Fruit fly (Drosophila melanogaster) whole organism, embryonic: Measurements from ENCODE around the gene IRSp53.

Source experiments
- Bgb ChIP-seq: fragments of 200-800 bp; sonication (Bioruptor generic); IDR thresholded peaks from 2 replicates; pipeline ENCODE4 v1.3.6; 2022; ENCODE audit warnings: missing biosample characterization, missing genetic modification characterization; ENCODE audit not compliant: partially characterized antibody
- CG10267 ChIP-seq: fragments of 200-800 bp; sonication (Bioruptor generic); optimal IDR thresholded peaks from 2 replicates; lab custom pipeline; 2018; ENCODE audit warnings: missing biosample characterization, mild to moderate bottlenecking, missing genetic modification characterization, moderate library complexity
- CG10543 ChIP-seq: fragments of 200-800 bp; sonication (Bioruptor generic); optimal IDR thresholded peaks from 3 replicates; lab custom pipeline; 2017; ENCODE audit warnings: missing biosample characterization, mild to moderate bottlenecking, missing genetic modification characterization, moderate library complexity
- CG11093 ChIP-seq: fragments of 200-800 bp; sonication (Bioruptor generic); IDR thresholded peaks from 3 replicates; pipeline ENCODE4 v1.3.6; 2022; ENCODE audit warnings: missing biosample characterization, missing genetic modification characterization
- CG12659 ChIP-seq: fragments of 200-800 bp; sonication (Bioruptor generic); optimal IDR thresholded peaks from 3 replicates; lab custom pipeline; 2017; ENCODE audit warnings: mild to moderate bottlenecking, missing biosample characterization, missing genetic modification reagents, missing genetic modification characterization
- CG14860 ChIP-seq: fragments of 200-800 bp; sonication (Bioruptor generic); IDR thresholded peaks from 3 replicates; pipeline ENCODE4 v1.3.6; 2022; ENCODE audit warnings: missing biosample characterization, missing genetic modification characterization; ENCODE audit not compliant: partially characterized antibody
- CG16779 ChIP-seq: fragments of 200-800 bp; sonication (Bioruptor generic); IDR thresholded peaks from 2 replicates; pipeline ENCODE4 v1.3.6; 2022; ENCODE audit warnings: missing biosample characterization, missing genetic modification characterization
- CG17612 ChIP-seq: fragments of 200-800 bp; sonication (Bioruptor generic); IDR thresholded peaks from 2 replicates; pipeline ENCODE4 v1.3.6; 2022; ENCODE audit warnings: missing biosample characterization, missing genetic modification characterization
- CG2889 ChIP-seq: fragments of 200-800 bp; sonication (Bioruptor generic); IDR thresholded peaks from 3 replicates; pipeline ENCODE4 v1.3.6; 2022; ENCODE audit warnings: missing biosample characterization, missing genetic modification characterization
- CG3407 ChIP-seq: fragments of 200-800 bp; sonication (Bioruptor generic); optimal IDR thresholded peaks from 2 replicates; lab custom pipeline; 2018; ENCODE audit warnings: missing biosample characterization, mild to moderate bottlenecking, missing genetic modification characterization
- CG34422 ChIP-seq: fragments of 200-800 bp; sonication (Bioruptor generic); IDR thresholded peaks from 3 replicates; pipeline ENCODE4 v1.3.6; 2022; ENCODE audit warnings: missing biosample characterization, missing genetic modification characterization
- CG3847 ChIP-seq: fragments of 200-800 bp; sonication (Bioruptor generic); IDR thresholded peaks from 2 replicates; pipeline ENCODE4 v1.3.6; 2022; ENCODE audit warnings: missing biosample characterization, missing genetic modification characterization
- CG4617 ChIP-seq: fragments of 200-800 bp; sonication (Bioruptor generic); optimal IDR thresholded peaks from 3 replicates; lab custom pipeline; 2016; ENCODE audit warnings: missing biosample characterization, missing genetic modification characterization, borderline replicate concordance
- CG4730 ChIP-seq: fragments of 200-800 bp; sonication (Bioruptor generic); IDR thresholded peaks from 2 replicates; pipeline ENCODE4 v1.3.6; 2022; ENCODE audit warnings: missing biosample characterization, missing genetic modification characterization
- CG6854 ChIP-seq: fragments of 200-800 bp; sonication (Bioruptor generic); optimal IDR thresholded peaks from 3 replicates; lab custom pipeline; 2017; ENCODE audit warnings: missing biosample characterization, mild to moderate bottlenecking, missing genetic modification characterization
- CG7556 ChIP-seq: fragments of 200-800 bp; sonication (Bioruptor generic); optimal IDR thresholded peaks from 2 replicates; lab custom pipeline; 2017; ENCODE audit warnings: missing biosample characterization, mild to moderate bottlenecking, missing genetic modification characterization
- CG7963 ChIP-seq: fragments of 200-800 bp; sonication (Bioruptor generic); IDR thresholded peaks from 3 replicates; pipeline ENCODE4 v1.3.6; 2022; ENCODE audit warnings: missing biosample characterization, missing genetic modification characterization; ENCODE audit not compliant: partially characterized antibody
- CG8388 ChIP-seq: fragments of 200-800 bp; sonication (Bioruptor generic); optimal IDR thresholded peaks from 2 replicates; lab custom pipeline; 2019; ENCODE audit warnings: missing biosample characterization, mild to moderate bottlenecking, missing genetic modification characterization, moderate library complexity
- CG9817 ChIP-seq: fragments of 200-800 bp; sonication (Bioruptor generic); optimal IDR thresholded peaks from 2 replicates; lab custom pipeline; 2018; ENCODE audit warnings: missing biosample characterization, mild to moderate bottlenecking, missing genetic modification characterization, moderate library complexity
- CG9876 ChIP-seq: fragments of 200-800 bp; sonication (Bioruptor generic); optimal IDR thresholded peaks from 2 replicates; lab custom pipeline; 2016; ENCODE audit warnings: missing biosample characterization, missing genetic modification characterization
- CkIIα-i1 ChIP-seq: fragments of 200-800 bp; sonication (Bioruptor generic); IDR thresholded peaks from 2 replicates; pipeline ENCODE4 v1.3.6; 2022; ENCODE audit warnings: missing biosample characterization, missing genetic modification characterization
- Dad ChIP-seq: fragments of 200-800 bp; sonication (Bioruptor generic); optimal IDR thresholded peaks from 3 replicates; lab custom pipeline; 2016; ENCODE audit warnings: missing biosample characterization, missing genetic modification characterization
- Doc2 ChIP-seq: fragments of 200-800 bp; sonication (Bioruptor generic); IDR thresholded peaks from 2 replicates; pipeline ENCODE4 v1.3.6; 2022; ENCODE audit warnings: missing biosample characterization, missing genetic modification characterization
- Dref ChIP-seq: fragments of 200-800 bp; sonication (Bioruptor generic); IDR thresholded peaks from 2 replicates; pipeline ENCODE4 v1.3.6; 2022; ENCODE audit warnings: missing biosample characterization, missing genetic modification characterization
- HLH54F ChIP-seq: fragments of 200-800 bp; sonication (Bioruptor generic); optimal IDR thresholded peaks from 3 replicates; lab custom pipeline; 2016; ENCODE audit warnings: missing biosample characterization, missing genetic modification characterization
- Hr39 ChIP-seq: fragments of >200 bp; optimal IDR thresholded peaks from 2 replicates; lab custom pipeline; 2017
- Jarid2 ChIP-seq: fragments of 200-800 bp; sonication (Bioruptor generic); optimal IDR thresholded peaks from 3 replicates; lab custom pipeline; 2017; ENCODE audit warnings: mild to moderate bottlenecking, missing biosample characterization, missing genetic modification reagents, missing genetic modification characterization
- NC2β ChIP-seq: fragments of 200-800 bp; sonication (Bioruptor generic); optimal IDR thresholded peaks from 2 replicates; lab custom pipeline; 2016; ENCODE audit warnings: missing biosample characterization, missing genetic modification characterization
- Optix ChIP-seq: fragments of 200-800 bp; sonication (Bioruptor generic); IDR thresholded peaks from 3 replicates; pipeline ENCODE4 v1.3.6; 2022; ENCODE audit warnings: missing biosample characterization, missing genetic modification characterization
- Scr ChIP-seq: fragments of 200-800 bp; sonication (Bioruptor generic); IDR thresholded peaks from 2 replicates; pipeline ENCODE4 v1.3.6; 2022; ENCODE audit warnings: missing biosample characterization, missing genetic modification characterization; ENCODE audit not compliant: partially characterized antibody
- Side ChIP-seq: fragments of 200-800 bp; sonication (Bioruptor generic); optimal IDR thresholded peaks from 2 replicates; lab custom pipeline; 2016; ENCODE audit warnings: missing biosample characterization, missing genetic modification characterization
- Sox102F ChIP-seq: fragments of 200-800 bp; sonication (Bioruptor generic); optimal IDR thresholded peaks from 2 replicates; lab custom pipeline; 2018; ENCODE audit warnings: missing biosample characterization, mild to moderate bottlenecking, missing genetic modification characterization, moderate library complexity
- ara ChIP-seq: fragments of 200-800 bp; sonication (Bioruptor generic); IDR thresholded peaks from 2 replicates; pipeline ENCODE4 v1.3.6; 2022; ENCODE audit warnings: missing biosample characterization, missing genetic modification characterization
- ash1 ChIP-seq: fragments of 200-800 bp; sonication (Bioruptor generic); optimal IDR thresholded peaks from 2 replicates; lab custom pipeline; 2018; ENCODE audit warnings: missing biosample characterization, mild to moderate bottlenecking, missing genetic modification characterization
- bbx ChIP-seq: fragments of 200-800 bp; sonication (Bioruptor generic); IDR thresholded peaks from 2 replicates; pipeline ENCODE4 v1.3.6; 2022; ENCODE audit warnings: missing biosample characterization, missing genetic modification characterization; ENCODE audit not compliant: partially characterized antibody
- cato ChIP-seq: fragments of 200-800 bp; sonication (Bioruptor generic); optimal IDR thresholded peaks from 2 replicates; lab custom pipeline; 2016; ENCODE audit warnings: missing biosample characterization, missing genetic modification characterization, borderline replicate concordance
- cg ChIP-seq: fragments of 200-800 bp; sonication (Bioruptor generic); optimal IDR thresholded peaks from 3 replicates; lab custom pipeline; 2019; ENCODE audit warnings: missing biosample characterization, mild to moderate bottlenecking, missing genetic modification characterization, moderate library complexity
- disco-r ChIP-seq: fragments of 200-800 bp; sonication (Bioruptor generic); optimal IDR thresholded peaks from 2 replicates; lab custom pipeline; 2016; ENCODE audit warnings: missing biosample characterization, missing genetic modification characterization
- fd64A ChIP-seq: fragments of 200-800 bp; sonication (Bioruptor generic); optimal IDR thresholded peaks from 3 replicates; lab custom pipeline; 2018; ENCODE audit warnings: missing biosample characterization, mild to moderate bottlenecking, missing genetic modification characterization
- gfzf ChIP-seq: fragments of 200-800 bp; sonication (Bioruptor generic); optimal IDR thresholded peaks from 2 replicates; lab custom pipeline; 2016; ENCODE audit warnings: missing biosample characterization, mild to moderate bottlenecking, missing genetic modification characterization, moderate library complexity
- ken ChIP-seq: fragments of 200-800 bp; sonication (Bioruptor generic); IDR thresholded peaks from 3 replicates; pipeline ENCODE4 v1.3.6; 2022; ENCODE audit warnings: missing biosample characterization, missing genetic modification characterization
- klu ChIP-seq: fragments of 200-800 bp; sonication (Bioruptor generic); IDR thresholded peaks from 2 replicates; pipeline ENCODE4 v1.3.6; 2022; ENCODE audit warnings: missing biosample characterization, missing genetic modification characterization
- lola ChIP-seq, 3 experiments: fragments of >200 bp in 2 of 3; fragments of 200-800 bp in 1 of 3; sonication (Bioruptor generic) in 1 of 3; optimal IDR thresholded peaks; 2 replicates each; lab custom pipeline; 2017 to 2019; ENCODE audit warnings: missing biosample characterization in 3 of 3, missing genetic modification characterization in 3 of 3, mild to moderate bottlenecking in 1 of 3, moderate library complexity in 1 of 3
- luna ChIP-seq: fragments of 200-800 bp; sonication (Bioruptor generic); optimal IDR thresholded peaks from 2 replicates; lab custom pipeline; 2016; ENCODE audit warnings: missing biosample characterization, missing genetic modification characterization
- maf-S ChIP-seq: fragments of 200-800 bp; sonication (Bioruptor generic); optimal IDR thresholded peaks from 2 replicates; lab custom pipeline; 2016; ENCODE audit warnings: missing biosample characterization, missing genetic modification characterization
- mirr ChIP-seq: fragments of 200-800 bp; sonication (Bioruptor generic); optimal IDR thresholded peaks from 3 replicates; lab custom pipeline; 2018; ENCODE audit warnings: missing biosample characterization, mild to moderate bottlenecking, missing genetic modification characterization
- nerfin-2 ChIP-seq: fragments of 200-800 bp; sonication (Bioruptor generic); IDR thresholded peaks from 2 replicates; pipeline ENCODE4 v1.3.6; 2022; ENCODE audit warnings: missing biosample characterization, missing genetic modification characterization; ENCODE audit not compliant: partially characterized antibody
- onecut ChIP-seq: fragments of 200-800 bp; sonication (Bioruptor generic); IDR thresholded peaks from 2 replicates; pipeline ENCODE4 v1.3.6; 2022; ENCODE audit warnings: missing biosample characterization, missing genetic modification characterization
- tgo ChIP-seq: fragments of 200-800 bp; sonication (Bioruptor generic); IDR thresholded peaks from 3 replicates; pipeline ENCODE4 v1.3.6; 2022; ENCODE audit warnings: missing biosample characterization, missing genetic modification characterization
- tio ChIP-seq: fragments of 200-800 bp; sonication (Bioruptor generic); optimal IDR thresholded peaks from 2 replicates; lab custom pipeline; 2017; ENCODE audit warnings: missing biosample characterization, missing genetic modification characterization, inconsistent platforms
- zen ChIP-seq: fragments of 200-800 bp; sonication (Bioruptor generic); optimal IDR thresholded peaks from 3 replicates; lab custom pipeline; 2018; ENCODE audit warnings: missing biosample characterization, mild to moderate bottlenecking, missing genetic modification characterization, moderate library complexity

IRSp53 gene

DNA sequence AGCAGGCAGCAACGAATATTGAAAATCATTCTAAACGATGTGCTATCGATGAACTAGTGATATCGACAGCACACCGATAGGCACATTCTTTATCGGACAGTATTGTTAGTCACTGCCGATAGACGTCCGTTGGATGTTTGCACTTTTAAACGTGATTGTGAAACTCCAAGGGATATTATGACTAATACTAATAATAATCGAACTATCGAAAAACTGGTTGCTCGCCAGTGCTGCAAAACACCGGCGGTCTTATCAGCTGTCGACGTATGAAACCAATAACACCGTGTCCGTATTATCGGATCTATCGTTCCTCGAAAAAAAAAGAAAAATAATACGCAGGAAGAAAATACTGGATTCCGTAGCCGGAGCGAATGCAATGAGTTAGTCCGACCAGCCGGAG is 74.7 kb downstream of the IRSp53 start, which contains the start of the genes Ube3a and CG7600 (continued):
- TF ChIP-seq Optix (GFP tag; lab: Robert Waterston, UW) (no peak), CG14860 (GFP tag; lab: Robert Waterston, UW) (peak; percentile 100), CG34422 (GFP tag; lab: Robert Waterston, UW) (no peak), fd64A (GFP tag; lab: Kevin White, UChicago) (no peak), nerfin-2 (GFP tag; lab: Robert Waterston, UW) (peak; percentile 100), cato (no peak), lola (GFP tag; optimal IDR thresholded peaks at IDR 0.05; lab: Kevin White, UChicago) (peak in 1 of 3 experiments; percentile 22), CG12659 (GFP tag; lab: Kevin White, UChicago) (peak; percentile 88), Sox102F (GFP tag; lab: Kevin White, UChicago) (no peak), HLH54F (peak; percentile 24), CG3847 (GFP tag; lab: Robert Waterston, UW) (peak; percentile 77), CG6854 (no peak), gfzf (GFP tag; lab: Kevin White, UChicago) (peak; percentile 52), CG8388 (GFP tag; lab: Kevin White, UChicago) (no peak), CG16779 (GFP tag; lab: Robert Waterston, UW) (no peak), Hr39 (lab: Kevin White, UChicago) (no peak), Dref (GFP tag; lab: Robert Waterston, UW) (peak; percentile 98), NC2β (GFP tag; lab: Kevin White, UChicago) (peak; percentile 65), Dad (GFP tag; lab: Kevin White, UChicago) (peak; percentile 11), Scr (peak; percentile 98), cg (GFP tag; lab: Kevin White, UChicago) (peak; percentile 11), tio (GFP tag; lab: Kevin White, UChicago) (no peak), CG9876 (GFP tag; lab: Kevin White, UChicago) (no peak), Jarid2 (no peak), luna (GFP tag; lab: Kevin White, UChicago) (no peak), CG10543 (GFP tag; lab: Kevin White, UChicago) (peak; percentile 53), CG4730 (GFP tag; lab: Robert Waterston, UW) (no peak), zen (tag; lab: Kevin White, UChicago) (peak; percentile 54), CG10267 (peak; percentile 99), CG9817 (tag; lab: Kevin White, UChicago) (peak; percentile 7), ken (GFP tag; lab: Robert Waterston, UW) (no peak), klu (GFP tag; lab: Robert Waterston, UW) (no peak), mirr (peak; percentile 86), maf-S (GFP tag; lab: Kevin White, UChicago) (no peak), CG11093 (GFP tag; lab: Robert Waterston, UW) (no peak), ash1 (GFP tag; lab: Kevin White, UChicago) (peak; percentile 21), CG3407 (GFP tag; lab: Kevin White, UChicago) (no peak), Doc2 (GFP tag; lab: Robert Waterston, UW) (no peak), CG7963 (GFP tag; lab: Robert Waterston, UW) (peak; percentile 100), CG2889 (no peak), CG4617 (GFP tag; lab: Kevin White, UChicago) (peak; percentile 52), CkIIα-i1 (GFP tag; lab: Robert Waterston, UW) (no peak), Bgb (GFP tag; lab: Robert Waterston, UW) (peak; percentile 100), tgo (no peak), disco-r (GFP tag; lab: Kevin White, UChicago) (no peak), CG7556 (GFP tag; lab: Kevin White, UChicago) (peak; percentile 25), Side (GFP tag; lab: Kevin White, UChicago) (peak; percentile 61), onecut (peak; percentile 55; the same call in 1 of the 2 replicates), CG17612 (GFP tag; lab: Robert Waterston, UW) (no peak), bbx (peak; percentile 100), ara (GFP tag; lab: Robert Waterston, UW) (no peak)
